Fruit fly (Drosophila melanogaster): ENCODE results near the gene CG34404.

dm6 chr3R:15371833-15372232 lies 4.4 kb upstream of the CG34404 start, which contains the start of the genes Ccm3 and CG6136:
- TF ChIP-seq cic (GFP tag; optimal IDR thresholded peaks at IDR 0.05) (peak; percentile 45), CG14711 (tag; optimal IDR thresholded peaks at IDR 0.05) (peak; percentile 38), pad (GFP tag; optimal IDR thresholded peaks at IDR 0.05) (peak; percentile 70), CG12768 (GFP tag; optimal IDR thresholded peaks at IDR 0.05) (peak; percentile 69), kay (GFP tag; ENCODE audit: borderline replicate concordance) (no peak), CG11617 (GFP tag; optimal IDR thresholded peaks at IDR 0.05) (peak; percentile 31), cnc (optimal IDR thresholded peaks at IDR 0.05) (no peak), Crg-1 (GFP tag; optimal IDR thresholded peaks at IDR 0.05) (peak; percentile 85), toe (GFP tag; optimal IDR thresholded peaks at IDR 0.05) (peak; percentile 32)
